Worm (Caenorhabditis elegans): ENCODE data around the gene R03H10.7.

DNA sequence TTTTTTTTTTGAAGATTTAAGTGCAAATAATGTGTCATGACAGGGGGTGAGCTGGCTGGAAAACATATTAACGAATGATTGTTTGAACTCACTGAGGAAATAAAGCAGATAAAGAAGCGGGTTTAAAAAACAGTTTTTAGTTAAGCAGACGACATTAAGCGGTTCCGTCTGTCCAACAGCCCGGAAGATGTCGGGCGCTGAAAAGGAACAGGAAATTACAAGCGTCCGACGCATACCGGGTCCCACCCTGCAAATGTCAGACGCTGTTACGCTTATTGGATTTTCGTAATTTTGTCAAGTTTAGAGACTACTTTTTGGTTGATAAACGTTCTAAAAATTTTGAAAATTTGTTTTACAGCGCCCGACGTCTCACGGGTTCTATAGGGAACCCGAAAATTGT is 19.2 kb downstream of the R03H10.7 start:
- TF ChIP-seq dao-5 (tag; optimal IDR thresholded peaks at IDR 0.05) (no peak), him-1 (tag; optimal IDR thresholded peaks at IDR 0.05) (no peak), W03F9.2 (tag; optimal IDR thresholded peaks at IDR 0.05) (no peak)

Data from whole organism, L4/young adult.